Worm (Caenorhabditis elegans): ENCODE data around the gene F10E9.1.

DNA sequence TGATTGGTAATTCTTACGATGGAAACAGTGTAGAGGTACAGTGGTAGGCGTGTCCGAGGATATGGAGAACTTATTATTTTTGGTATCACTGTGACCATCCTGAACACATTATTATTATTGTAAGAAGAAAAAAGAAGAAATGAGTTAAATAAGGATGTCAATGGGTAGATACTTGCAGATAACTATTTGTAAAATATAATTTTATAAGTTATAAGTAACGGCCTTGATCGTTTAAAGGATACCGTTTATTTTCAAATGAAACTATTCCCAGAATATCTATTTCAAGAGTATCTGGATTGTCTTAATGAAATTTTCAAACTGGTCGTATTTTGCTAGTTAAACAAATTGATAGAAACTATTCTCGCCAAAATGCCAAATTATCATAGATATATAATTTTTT is 2.8 kb upstream of the F10E9.1 start, which contains the start of gene F10E9.10:
- TF ChIP-seq tbx-2 (tag; optimal IDR thresholded peaks at IDR 0.05), result no peak
- TF ChIP-seq nhr-77 (tag; optimal IDR thresholded peaks at IDR 0.05), result no peak
- no peak for TF ChIP-seq egl-27 (tag; optimal IDR thresholded peaks at IDR 0.05)
- TF ChIP-seq aly-2 (tag; optimal IDR thresholded peaks at IDR 0.05), result no peak
- TF ChIP-seq nhr-11 (tag; optimal IDR thresholded peaks at IDR 0.05), result no peak
- TF ChIP-seq skn-1 (tag; optimal IDR thresholded peaks at IDR 0.05), result no peak
- TF ChIP-seq lin-39 (tag; optimal IDR thresholded peaks at IDR 0.05), result no peak
